Worm (Caenorhabditis elegans): ENCODE results near the gene atg-16.1.

The atg-16.1 gene

DNA sequence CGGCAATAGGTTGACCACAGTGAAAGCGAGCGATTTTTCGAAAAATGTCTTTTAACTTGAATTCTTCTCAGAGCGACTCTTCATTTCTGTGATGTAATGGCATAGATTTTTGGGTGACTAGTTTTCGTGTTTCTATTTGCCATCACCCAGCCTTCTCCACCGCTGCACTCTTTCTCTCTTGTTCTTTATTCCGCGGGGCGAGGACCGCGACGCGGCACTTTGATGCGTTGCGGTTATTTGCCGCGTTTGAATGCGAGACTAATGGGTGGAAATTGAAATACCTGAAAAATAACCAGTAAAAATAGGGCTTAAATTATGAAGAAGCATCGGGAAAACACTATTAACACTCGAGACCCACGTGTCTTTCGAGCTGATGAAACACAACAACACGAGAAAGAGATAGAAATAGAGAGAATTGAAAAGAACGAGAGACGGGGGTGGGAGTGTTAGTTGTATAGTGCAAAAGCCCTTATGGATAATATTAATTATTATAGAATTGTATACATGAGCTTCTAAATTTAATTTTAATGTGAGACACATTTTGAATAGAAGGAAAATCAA lies 41.9 kb upstream of the atg-16.1 start, which contains the start of gene dgk-2 (continued):
- 0 out of 2 replicates have a peak, but pooled peaks have one; percentile 20 for TF ChIP-seq daf-19 (GFP tag; conservative IDR thresholded peaks at IDR 0.05)
- no peak for TF ChIP-seq ceh-20 (GFP tag; IDR thresholded peaks at IDR 0.05)
- no peak for TF ChIP-seq R02D3.7 (tag; optimal IDR thresholded peaks at IDR 0.05)
- TF ChIP-seq nhr-28 (tag; optimal IDR thresholded peaks at IDR 0.05) = peak; percentile 22
- no peak for TF ChIP-seq Y105C5A.15 (GFP tag; IDR thresholded peaks at IDR 0.05)
- TF ChIP-seq mep-1 (tag; optimal IDR thresholded peaks at IDR 0.05) = peak; percentile 15
- TF ChIP-seq arid-1 (GFP tag; conservative IDR thresholded peaks at IDR 0.05) = no peak
- TF ChIP-seq daf-8 (GFP tag; IDR thresholded peaks at IDR 0.05) = no peak
- TF ChIP-seq Y75B8A.6 (GFP tag; IDR thresholded peaks at IDR 0.05) = no peak
- TF ChIP-seq nhr-77 (tag; optimal IDR thresholded peaks at IDR 0.05) = no peak

DNA sequence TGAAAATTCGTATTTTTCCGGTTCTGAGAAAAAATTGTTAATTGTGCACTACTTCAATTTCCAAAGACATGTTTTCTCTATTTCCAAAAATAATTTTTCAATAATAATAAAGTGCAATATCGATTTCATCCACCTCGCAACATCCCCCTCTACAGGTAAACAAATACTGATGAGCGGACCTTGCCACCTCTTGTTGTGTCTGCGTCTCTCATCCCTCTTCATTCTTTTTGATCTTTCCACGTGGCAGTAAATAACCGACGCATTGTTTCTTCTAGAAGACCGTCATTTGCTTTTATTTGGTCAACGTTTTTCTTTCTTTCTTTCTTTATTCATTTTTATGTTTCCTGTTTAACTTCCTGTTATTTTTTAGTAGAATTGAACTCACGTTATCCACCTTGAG lies 41.0 kb upstream of the atg-16.1 start:
- peak in 1 of 2 experiments; percentile 65 for TF ChIP-seq unc-62 (GFP tag; optimal IDR thresholded peaks at IDR 0.05 in 1 of 2)
- TF ChIP-seq unc-62 (tag; optimal IDR thresholded peaks at IDR 0.05) = no peak
- TF ChIP-seq zfp-3 (GFP tag; conservative IDR thresholded peaks at IDR 0.05) = no peak
- peak in 1 of 2 experiments; percentile 84 for TF ChIP-seq daf-16 (GFP tag; optimal IDR thresholded peaks at IDR 0.05)
- TF ChIP-seq daf-16 (tag; optimal IDR thresholded peaks at IDR 0.05) = no peak
- TF ChIP-seq lsy-2 (tag; optimal IDR thresholded peaks at IDR 0.05) = peak in 1 of 2 experiments; percentile 2

DNA sequence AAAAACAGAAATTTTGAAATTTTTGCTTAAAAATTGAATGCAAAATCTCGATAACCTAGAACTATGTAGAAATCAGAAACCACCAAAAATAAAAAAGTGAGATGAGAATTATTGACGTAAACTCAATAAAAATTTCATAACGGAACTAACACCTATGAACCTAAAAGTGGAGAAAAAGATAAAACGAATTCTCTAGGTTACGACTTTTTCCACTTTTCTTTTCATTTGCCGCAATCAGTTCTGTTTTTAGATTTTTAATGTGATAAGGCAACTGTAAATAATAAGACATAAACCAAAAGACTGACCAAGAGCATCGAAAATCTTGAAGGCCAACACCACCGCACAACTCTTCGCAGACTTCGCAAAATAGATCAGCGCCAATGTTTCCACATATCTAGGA lies 39.8 kb upstream of the atg-16.1 start:
- peak; percentile 72 for TF ChIP-seq pqm-1 (tag; optimal IDR thresholded peaks at IDR 0.05)
- TF ChIP-seq php-3 (GFP tag; IDR thresholded peaks at IDR 0.05) = peak; percentile 79
- TF ChIP-seq T20F7.1 (GFP tag; optimal IDR thresholded peaks at IDR 0.05) = no peak
- peak; percentile 28 for TF ChIP-seq nhr-28 (tag; optimal IDR thresholded peaks at IDR 0.05)
- TF ChIP-seq daf-16 (GFP tag; optimal IDR thresholded peaks at IDR 0.05) = no peak
- peak; percentile 58 for TF ChIP-seq daf-16 (tag; optimal IDR thresholded peaks at IDR 0.05)
- TF ChIP-seq zip-11 (GFP tag; IDR thresholded peaks at IDR 0.05) = no peak
- peak; percentile 0 for TF ChIP-seq dve-1 (tag; optimal IDR thresholded peaks at IDR 0.05; ENCODE audit: insufficient read depth)

DNA sequence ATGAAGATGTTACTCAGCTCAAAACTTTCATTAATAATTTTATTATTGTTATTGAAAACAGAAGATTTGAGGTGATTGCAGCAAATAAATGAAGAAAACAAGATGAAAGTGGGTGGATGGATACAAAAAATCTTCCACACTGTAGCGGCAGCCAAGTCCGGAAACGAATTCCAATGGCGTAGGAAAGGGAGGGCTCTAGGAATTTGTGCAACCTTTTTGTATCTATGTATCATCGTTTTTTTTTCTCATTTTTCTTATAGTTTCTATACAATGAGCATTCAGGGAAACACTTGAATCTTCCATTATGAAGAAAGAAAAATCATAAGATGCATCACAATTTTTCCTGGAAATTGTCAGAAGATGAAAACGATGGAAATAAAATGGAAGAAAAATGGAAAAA lies 38.2 kb upstream of the atg-16.1 start:
- TF ChIP-seq daf-16 (GFP tag; optimal IDR thresholded peaks at IDR 0.05) (no peak), daf-16 (tag; optimal IDR thresholded peaks at IDR 0.05) (no peak), aha-1 (tag) (peak; percentile 92)

DNA sequence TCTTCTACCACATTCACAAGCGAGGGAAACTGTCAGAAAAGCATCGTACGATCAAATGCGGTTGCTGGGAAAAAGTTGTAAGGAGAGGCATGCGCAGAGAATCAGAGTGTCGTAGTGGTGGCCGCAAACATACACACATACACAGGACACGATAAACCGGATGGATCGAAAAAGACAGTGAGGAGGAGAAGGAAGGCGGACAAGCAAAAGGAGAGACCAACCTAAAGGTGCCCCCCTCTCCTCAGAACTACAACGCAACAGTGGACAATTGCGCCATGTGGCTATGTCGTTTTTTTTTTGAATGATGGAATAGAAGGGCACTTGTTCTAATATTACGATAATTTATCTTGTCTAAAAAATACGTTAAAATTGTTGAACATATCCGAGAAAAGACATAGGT lies 36.2 kb upstream of the atg-16.1 start:
- TF ChIP-seq nhr-10 (tag; optimal IDR thresholded peaks at IDR 0.05) = no peak
- no peak for TF ChIP-seq ceh-44 (GFP tag; IDR thresholded peaks at IDR 0.05)
- TF ChIP-seq mxl-3 (GFP tag; optimal IDR thresholded peaks at IDR 0.05) = peak; percentile 7
- TF ChIP-seq cey-2 (tag; optimal IDR thresholded peaks at IDR 0.05; ENCODE audit: borderline replicate concordance, insufficient read depth) = no peak
- no peak for TF ChIP-seq F37D6.2 (tag; optimal IDR thresholded peaks at IDR 0.05)
- TF ChIP-seq lin-38 (GFP tag; IDR thresholded peaks at IDR 0.05) = no peak
- TF ChIP-seq unc-62 (GFP tag; optimal IDR thresholded peaks at IDR 0.05 in 1 of 2) = peak in 1 of 2 experiments; percentile 67
- no peak for TF ChIP-seq unc-62 (tag; optimal IDR thresholded peaks at IDR 0.05)
- TF ChIP-seq tag-97 (GFP tag; IDR thresholded peaks at IDR 0.05) = no peak
- no peak for TF ChIP-seq lim-7 (GFP tag; IDR thresholded peaks at IDR 0.05)
- no peak for TF ChIP-seq ceh-62 (tag; optimal IDR thresholded peaks at IDR 0.05)
- no peak for TF ChIP-seq mes-2 (tag; optimal IDR thresholded peaks at IDR 0.05; ENCODE audit: poor library complexity, severe bottlenecking)
- no peak for TF ChIP-seq hlh-30 (tag; optimal IDR thresholded peaks at IDR 0.05; ENCODE audit: insufficient read depth)
- no peak for TF ChIP-seq hif-1 (tag; optimal IDR thresholded peaks at IDR 0.05)
- no peak for TF ChIP-seq F26F4.8 (GFP tag; conservative IDR thresholded peaks at IDR 0.05)
- TF ChIP-seq F44E2.7 (GFP tag; IDR thresholded peaks at IDR 0.05) = no peak
- peak; percentile 63 for TF ChIP-seq aha-1 (tag)
- TF ChIP-seq jun-1 (tag; optimal IDR thresholded peaks at IDR 0.05) = no peak
- TF ChIP-seq ces-1 (GFP tag; optimal IDR thresholded peaks at IDR 0.05) = no peak
